Worm (Caenorhabditis elegans) whole organism, L1 larva: ENCODE measurements around the gene hum-2.

Experiments
- ama-1 ChIP-seq: fragments of 150-350 bp; optimal IDR thresholded peaks from 2 replicates; lab custom pipeline; 2014
- ceh-90 ChIP-seq: sonication (generic microtip); optimal IDR thresholded peaks from 2 replicates; lab custom pipeline; 2016; ENCODE audit warnings: missing genetic modification characterization, missing compliant biosample characterization
- dpl-1 ChIP-seq, 3 experiments: fragments of 150-350 bp in 2 of 3; sonication (generic microtip) in 1 of 3; optimal IDR thresholded peaks; 2 replicates each; lab custom pipeline; 2014 to 2017; ENCODE audit warnings: missing biosample characterization in 3 of 3, missing genetic modification characterization in 3 of 3, missing genetic modification reagents in 3 of 3
- dsc-1 ChIP-seq: sonication (generic microtip); optimal IDR thresholded peaks from 2 replicates; lab custom pipeline; 2016; ENCODE audit warnings: mild to moderate bottlenecking, missing genetic modification characterization, missing compliant biosample characterization
- efl-1 ChIP-seq, 4 experiments: fragments of 150-350 bp; optimal IDR thresholded peaks in 3 of 4; peaks in 1 of 4; 1 replicate in 1 of 4; 2 replicates in 3 of 4; lab custom pipeline; 2014; ENCODE audit warnings: missing biosample characterization in 2 of 4, missing genetic modification characterization in 2 of 4, missing genetic modification reagents in 2 of 4
- elt-2 ChIP-seq: sonication (generic microtip); optimal IDR thresholded peaks from 2 replicates; lab custom pipeline; 2016; ENCODE audit warnings: missing genetic modification characterization, mild to moderate bottlenecking, inconsistent platforms, missing compliant biosample characterization, missing genetic modification reagents
- ets-5 ChIP-seq: fragments of 200-800 bp; sonication (Bioruptor generic); IDR thresholded peaks from 2 replicates; pipeline ENCODE4 v1.3.6; 2022; ENCODE audit warnings: missing genetic modification characterization, missing compliant biosample characterization
- hlh-4 ChIP-seq: sonication (generic microtip); optimal IDR thresholded peaks from 2 replicates; lab custom pipeline; 2016; ENCODE audit warnings: mild to moderate bottlenecking, missing genetic modification characterization, missing compliant biosample characterization
- lin-13 ChIP-seq: fragments of 150-350 bp; optimal IDR thresholded peaks from 2 replicates; lab custom pipeline; 2014; ENCODE audit warnings: missing biosample characterization, missing genetic modification reagents, missing genetic modification characterization
- lin-14 ChIP-seq: fragments of 200-800 bp; sonication (Bioruptor generic); optimal IDR thresholded peaks from 2 replicates; lab custom pipeline; 2018; ENCODE audit warnings: mild to moderate bottlenecking, missing genetic modification characterization, moderate library complexity, missing compliant biosample characterization
- lin-35 ChIP-seq, 2 experiments: fragments of 150-350 bp; optimal IDR thresholded peaks; 2 replicates each; lab custom pipeline; 2014; ENCODE audit warnings: missing biosample characterization in 2 of 2, missing genetic modification characterization in 2 of 2, missing genetic modification reagents in 2 of 2
- lin-39 ChIP-seq: fragments of 150-350 bp; optimal IDR thresholded peaks from 2 replicates; lab custom pipeline; 2014; ENCODE audit warnings: missing biosample characterization, missing genetic modification reagents, missing genetic modification characterization
- lir-3 ChIP-seq: sonication (generic microtip); optimal IDR thresholded peaks from 2 replicates; lab custom pipeline; 2016; ENCODE audit warnings: mild to moderate bottlenecking, missing genetic modification characterization, moderate library complexity, missing compliant biosample characterization; ENCODE audit not compliant: poor library complexity
- lsy-2 ChIP-seq, 2 experiments: fragments of 150-350 bp; optimal IDR thresholded peaks; 2 replicates each; lab custom pipeline; 2014; ENCODE audit warnings: missing biosample characterization in 2 of 2, missing genetic modification characterization in 2 of 2
- mab-9 ChIP-seq: fragments of 200-800 bp; sonication (Bioruptor generic); IDR thresholded peaks from 2 replicates; pipeline ENCODE4 v1.3.6; 2022; ENCODE audit warnings: missing genetic modification reagents, missing genetic modification characterization, missing compliant biosample characterization
- mep-1 ChIP-seq: fragments of 150-350 bp; optimal IDR thresholded peaks from 2 replicates; lab custom pipeline; 2014; ENCODE audit warnings: missing biosample characterization, missing genetic modification characterization
- nhr-19 ChIP-seq: fragments of 200-800 bp; sonication (Bioruptor generic); conservative IDR thresholded peaks from 2 replicates; pipeline ENCODE4 v1.3.6; 2022; ENCODE audit warnings: missing genetic modification characterization, missing compliant biosample characterization
- nhr-20 ChIP-seq: sonication (generic microtip); optimal IDR thresholded peaks from 2 replicates; lab custom pipeline; 2016; ENCODE audit warnings: mild to moderate bottlenecking, missing genetic modification characterization, missing compliant biosample characterization
- nhr-28 ChIP-seq: fragments of 150-350 bp; optimal IDR thresholded peaks from 2 replicates; lab custom pipeline; 2014; ENCODE audit warnings: missing biosample characterization, missing genetic modification characterization
- nhr-71 ChIP-seq: sonication (generic microtip); optimal IDR thresholded peaks from 2 replicates; lab custom pipeline; 2016; ENCODE audit warnings: mild to moderate bottlenecking, missing genetic modification characterization, moderate library complexity, missing compliant biosample characterization
- nhr-85 ChIP-seq: sonication (generic microtip); peaks from one replicate; lab custom pipeline; 2016; ENCODE audit warnings: missing genetic modification characterization, inconsistent platforms, missing compliant biosample characterization
- nhr-90 ChIP-seq: sonication (generic microtip); optimal IDR thresholded peaks from 2 replicates; lab custom pipeline; 2016; ENCODE audit warnings: mild to moderate bottlenecking, missing genetic modification characterization, missing compliant biosample characterization; ENCODE audit not compliant: poor library complexity
- pqm-1 ChIP-seq: sonication (generic microtip); optimal IDR thresholded peaks from 3 replicates; lab custom pipeline; 2017; ENCODE audit warnings: missing biosample characterization, missing genetic modification characterization
- snu-23 ChIP-seq: sonication (generic microtip); optimal IDR thresholded peaks from 2 replicates; lab custom pipeline; 2016; ENCODE audit warnings: missing genetic modification characterization, missing compliant biosample characterization
- sox-4 ChIP-seq: sonication (generic microtip); optimal IDR thresholded peaks from 2 replicates; lab custom pipeline; 2016; ENCODE audit warnings: missing genetic modification characterization, missing compliant biosample characterization
- sup-37 ChIP-seq: fragments of 200-800 bp; sonication (Bioruptor generic); optimal IDR thresholded peaks from 2 replicates; lab custom pipeline; 2018; ENCODE audit warnings: mild to moderate bottlenecking, missing genetic modification characterization, missing compliant biosample characterization
- tbx-2 ChIP-seq: sonication (generic microtip); optimal IDR thresholded peaks from 2 replicates; lab custom pipeline; 2016; ENCODE audit warnings: missing genetic modification characterization, missing compliant biosample characterization
- tlp-1 ChIP-seq: fragments of 150-350 bp; optimal IDR thresholded peaks from 2 replicates; lab custom pipeline; 2014; ENCODE audit warnings: missing biosample characterization, missing genetic modification characterization
- unc-98 ChIP-seq: fragments of 200-800 bp; sonication (Bioruptor generic); IDR thresholded peaks from 2 replicates; pipeline ENCODE4 v1.3.6; 2022; ENCODE audit warnings: missing genetic modification characterization, missing compliant biosample characterization
- vab-15 ChIP-seq: sonication (generic microtip); optimal IDR thresholded peaks from 2 replicates; lab custom pipeline; 2017; ENCODE audit warnings: missing genotype, mild to moderate bottlenecking, missing genetic modification characterization, missing compliant biosample characterization
- zag-1 ChIP-seq: fragments of 150-350 bp; optimal IDR thresholded peaks from 2 replicates; lab custom pipeline; 2014; ENCODE audit warnings: missing biosample characterization, missing genetic modification characterization
- ztf-4 ChIP-seq: fragments of 150-350 bp; optimal IDR thresholded peaks from 2 replicates; lab custom pipeline; 2014; ENCODE audit warnings: missing biosample characterization, missing genetic modification characterization

The hum-2 gene

DNA sequence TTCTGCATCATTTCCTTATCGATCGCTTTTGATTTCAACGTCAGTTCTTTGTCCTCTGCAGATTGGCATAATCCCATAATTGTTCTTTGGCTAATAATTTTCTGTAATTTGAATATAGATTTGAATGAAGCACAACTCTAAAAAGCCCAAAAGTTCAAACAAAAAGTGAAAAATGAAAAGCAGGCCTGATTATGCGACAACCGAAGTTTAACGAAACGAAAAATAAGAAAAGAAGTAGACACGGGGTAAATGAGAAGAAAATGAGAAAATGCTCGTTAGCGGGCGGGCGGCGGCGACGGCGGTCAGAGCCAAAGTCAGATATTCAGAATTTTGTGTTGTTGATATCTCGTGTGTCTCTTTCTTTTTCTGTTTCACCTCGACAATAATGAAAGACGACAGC is 26.3 kb upstream of the hum-2 start, which contains the start of gene gpa-3:
TSS of gene gpa-3 (minus strand) at position 101 of the 400 bp plus-strand sequence.
- TF ChIP-seq nhr-71 (tag; lab: Kevin White, UChicago): peak; percentile 11
- TF ChIP-seq ama-1: no peak

DNA sequence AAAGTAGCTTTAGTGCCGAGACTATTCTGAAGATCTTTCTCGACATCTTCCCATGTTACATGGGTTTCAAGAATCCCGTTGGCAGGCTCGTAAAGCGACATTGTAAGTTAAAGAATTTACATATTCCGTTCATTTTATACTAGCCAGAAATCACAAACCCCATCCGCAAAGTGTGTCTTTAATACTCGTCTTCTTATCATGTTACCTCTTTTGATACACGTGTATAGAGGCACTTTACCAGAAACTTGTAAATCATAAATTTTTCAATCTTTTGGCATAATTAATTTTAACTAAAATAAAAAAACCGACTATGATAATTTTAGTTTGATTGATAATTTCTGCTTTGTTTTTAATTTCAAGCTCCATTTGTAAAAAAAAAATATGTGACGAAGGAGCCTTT is 15.0 kb upstream of the hum-2 start, which contains the start of gene E02C12.6:
TSS of gene E02C12.6 (minus strand) at position 101 of the 400 bp plus-strand sequence.
- TF ChIP-seq lin-39 (tag; lab: Kevin White, UChicago): no peak
- TF ChIP-seq sox-4: no peak
- no peak for TF ChIP-seq lin-35 (GFP tag; optimal IDR thresholded peaks at IDR 0.05; lab: Kevin White, UChicago)
- no peak for TF ChIP-seq lsy-2 (tag; optimal IDR thresholded peaks at IDR 0.05; lab: Kevin White, UChicago)
- no peak for TF ChIP-seq lin-13
- no peak for TF ChIP-seq unc-98
- TF ChIP-seq tlp-1 (tag; lab: Kevin White, UChicago): no peak
- TF ChIP-seq sup-37: no peak
- TF ChIP-seq, all 84 proteins: peak for 0

DNA sequence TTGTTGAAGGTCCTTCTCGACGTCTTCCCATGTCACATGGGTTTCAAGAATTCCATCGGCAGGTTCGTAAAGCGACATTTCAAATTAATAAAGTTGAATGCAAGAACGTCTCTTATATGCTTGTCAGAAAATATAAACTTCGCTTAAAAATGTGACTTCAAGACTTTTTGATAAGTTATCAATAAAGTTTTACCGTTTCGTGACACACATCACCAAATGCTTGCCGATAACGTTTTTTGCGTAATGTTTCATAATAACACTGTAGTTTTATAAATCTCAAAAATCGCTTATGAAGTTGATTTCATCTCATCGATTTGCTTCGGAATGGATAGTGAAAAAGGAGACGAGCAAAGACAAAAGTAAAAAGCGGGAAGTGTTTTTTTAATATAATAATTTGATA is 12.5 kb upstream of the hum-2 start, which contains the start of gene E02C12.8:
TSS of gene E02C12.8 (minus strand) at position 141 of the 400 bp plus-strand sequence.
- TF ChIP-seq pqm-1 (tag; lab: Kevin White, UChicago): peak; percentile 24
- TF ChIP-seq dsc-1 (tag; lab: Kevin White, UChicago): no peak
- peak; percentile 71 for TF ChIP-seq elt-2 (tag; lab: Kevin White, UChicago)
- no peak for TF ChIP-seq snu-23 (GFP tag; lab: Kevin White, UChicago)
- TF ChIP-seq nhr-20: peak; percentile 32
- TF ChIP-seq tbx-2 (tag; lab: Kevin White, UChicago): no peak

DNA sequence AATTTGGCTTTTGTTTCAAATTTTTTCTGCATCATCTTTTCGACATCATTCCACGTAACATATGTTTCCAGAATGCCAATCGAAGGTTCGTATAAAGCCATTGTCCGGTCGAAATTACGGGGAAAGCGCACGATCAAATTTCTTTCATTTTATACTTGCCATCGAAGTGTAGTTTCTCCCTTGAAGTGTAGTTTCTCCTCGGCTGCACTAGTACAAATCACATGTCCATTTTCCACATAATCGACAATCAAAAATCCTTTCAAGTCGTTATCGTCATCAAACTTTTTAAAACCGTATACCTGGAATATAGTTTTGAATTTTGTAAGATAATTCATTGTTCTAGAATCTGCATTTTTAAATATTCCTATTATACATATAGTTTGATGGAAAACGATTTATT is 10.6 kb upstream of the hum-2 start, which contains the start of gene E02C12.9:
TSS of gene E02C12.9 (minus strand) at position 101 of the 400 bp plus-strand sequence.
- TF ChIP-seq ceh-90 (tag; lab: Kevin White, UChicago) (no peak), ztf-4 (no peak), ets-5 (GFP tag; lab: Robert Waterston, UW) (no peak), mab-9 (GFP tag; lab: Robert Waterston, UW) (no peak), lsy-2 (tag; optimal IDR thresholded peaks at IDR 0.05; lab: Kevin White, UChicago) (no peak), lin-14 (GFP tag; lab: Kevin White, UChicago) (no peak), nhr-19 (GFP tag; lab: Robert Waterston, UW) (no peak), tlp-1 (tag; lab: Kevin White, UChicago) (no peak), dsc-1 (tag; lab: Kevin White, UChicago) (no peak), dpl-1 (GFP tag; optimal IDR thresholded peaks at IDR 0.05; lab: Kevin White, UChicago) (no peak)

DNA sequence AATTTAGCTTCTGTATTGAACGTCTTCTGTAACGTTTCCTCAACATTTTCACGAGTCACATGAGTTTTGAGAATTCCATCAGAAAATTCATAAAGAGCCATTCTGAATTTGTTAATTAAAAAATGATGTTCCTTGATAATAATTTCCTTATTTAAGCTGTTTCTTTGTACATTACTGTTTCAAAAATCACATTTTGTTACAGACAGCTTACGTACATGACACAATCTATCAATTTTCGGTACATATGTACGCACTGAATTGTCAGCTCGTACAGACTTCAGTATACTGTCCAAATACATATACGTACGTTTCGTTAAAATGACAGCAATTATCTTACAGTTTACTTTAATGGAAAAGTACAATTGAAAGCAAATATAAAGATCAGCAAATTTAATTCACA is 9.6 kb upstream of the hum-2 start, which contains the start of gene E02C12.19:
TSS of gene E02C12.19 (minus strand) at position 101 of the 400 bp plus-strand sequence.
- TF ChIP-seq lsy-2 (tag; optimal IDR thresholded peaks at IDR 0.05; lab: Kevin White, UChicago) (no peak), vab-15 (tag; lab: Kevin White, UChicago) (no peak), hlh-4 (tag; lab: Kevin White, UChicago) (no peak), nhr-28 (tag; lab: Kevin White, UChicago) (no peak), efl-1 (optimal IDR thresholded peaks at IDR 0.05; lab: Kevin White, UChicago) (no peak), efl-1 (GFP tag; optimal IDR thresholded peaks at IDR 0.05 in 1 of 2; lab: Kevin White, UChicago) (peak in 1 of 2 experiments; percentile 2), nhr-85 (tag; lab: Kevin White, UChicago) (peak; percentile 41), nhr-90 (no peak)
- TF ChIP-seq, all 84 proteins: peak for 2

DNA sequence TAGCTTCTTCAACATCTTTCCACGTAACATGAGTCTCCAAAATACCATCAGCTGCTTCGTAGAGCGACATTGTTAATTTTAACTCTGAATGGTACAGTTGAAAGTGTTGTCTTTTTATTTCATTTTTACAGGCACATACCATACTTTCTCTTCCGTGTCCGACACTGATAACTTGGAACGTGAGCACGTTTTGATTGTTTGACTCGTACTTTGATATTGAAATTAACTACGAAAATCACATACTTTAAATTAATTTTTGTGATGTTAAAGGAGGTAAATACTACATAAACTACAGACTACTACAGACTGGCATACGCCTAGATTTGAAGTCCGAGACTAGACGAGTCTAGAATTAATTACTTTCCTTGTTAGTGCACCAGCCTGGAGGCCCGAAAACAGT is 7.6 kb upstream of the hum-2 start, which contains the start of gene E02C12.10:
TSS of gene E02C12.10 (minus strand) at position 75 of the 400 bp plus-strand sequence.
- TF ChIP-seq nhr-90 (no peak), efl-1 (optimal IDR thresholded peaks at IDR 0.05; lab: Kevin White, UChicago) (no peak), efl-1 (GFP tag; optimal IDR thresholded peaks at IDR 0.05 in 1 of 2; lab: Kevin White, UChicago) (peak in 1 of 2 experiments; percentile 89), lir-3 (tag; lab: Kevin White, UChicago) (no peak), mep-1 (tag; lab: Kevin White, UChicago) (no peak), zag-1 (no peak), sup-37 (no peak)
